Worm (Caenorhabditis elegans): ENCODE data around the gene T07G12.2.

ce11 chrIV:10578367-10578766 is 47.9 kb downstream of the T07G12.2 start, which contains the start of gene lgc-43:
- TF ChIP-seq hlh-26 (GFP tag; conservative IDR thresholded peaks at IDR 0.05) (no peak), hrde-1 (tag; optimal IDR thresholded peaks at IDR 0.05; ENCODE audit: borderline replicate concordance) (no peak), dpl-1 (GFP tag; optimal IDR thresholded peaks at IDR 0.05) (no peak), tbx-9 (tag; optimal IDR thresholded peaks at IDR 0.05; ENCODE audit: borderline replicate concordance) (no peak), T07F8.4 (tag; optimal IDR thresholded peaks at IDR 0.05) (no peak), snpc-4 (GFP tag; optimal IDR thresholded peaks at IDR 0.05) (no peak), snpc-4 (tag; optimal IDR thresholded peaks at IDR 0.05) (no peak)
